Fruit fly (Drosophila melanogaster) whole organism, wandering third instar larva: ENCODE results near the gene CG1572.

Experiments
- ey ChIP-seq: fragments of 200-800 bp; sonication (Bioruptor generic); optimal IDR thresholded peaks from 2 replicates; lab custom pipeline; 2016; ENCODE audit warnings: missing biosample characterization, missing genetic modification characterization
- psq ChIP-seq: fragments of 200-800 bp; sonication (Bioruptor generic); optimal IDR thresholded peaks from 3 replicates; lab custom pipeline; 2017; ENCODE audit warnings: missing biosample characterization, mild to moderate bottlenecking, missing genetic modification characterization, moderate library complexity

The CG1572 gene

DNA sequence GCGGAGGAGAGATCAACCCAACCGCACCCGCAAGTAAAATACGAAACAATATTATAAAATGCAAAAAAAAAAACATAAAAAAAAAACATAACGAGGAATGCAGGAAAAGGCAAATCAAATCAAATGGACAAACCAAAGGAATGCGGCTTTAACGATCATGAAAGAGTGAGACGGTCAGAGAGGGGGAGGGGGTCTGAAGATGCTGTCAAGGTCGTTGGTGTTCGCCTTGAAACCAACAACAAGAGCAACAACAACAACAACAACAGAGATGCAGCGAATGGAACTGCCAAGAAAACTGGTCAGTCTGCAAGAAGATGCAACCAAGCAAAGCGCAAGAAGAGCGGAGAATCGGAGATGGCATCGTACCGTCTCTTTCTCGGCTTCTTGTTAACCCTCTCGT, 52.2 kb downstream of the CG1572 start:
- no peak for TF ChIP-seq ey (GFP tag; lab: Kevin White, UChicago)
- TF ChIP-seq psq (GFP tag; lab: Kevin White, UChicago), result peak; percentile 35
- TF ChIP-seq, all 38 proteins: peak for 1
